Fruit fly (Drosophila melanogaster) whole organism, embryonic: ENCODE data around the gene CG15547.
A peak's percentile ranks its signal among the peaks of the same experiment; 100 is the strongest.

Source experiments
- BEAF-32 ChIP-seq: fragments of 200-800 bp; sonication (Bioruptor generic); optimal IDR thresholded peaks from 3 replicates; lab custom pipeline; 2017; ENCODE audit warnings: missing biosample characterization, missing genetic modification characterization, mild to moderate bottlenecking, moderate library complexity, missing genetic modification reagents
- Bgb ChIP-seq: fragments of 200-800 bp; sonication (Bioruptor generic); IDR thresholded peaks from 2 replicates; pipeline ENCODE4 v1.3.6; 2022; ENCODE audit warnings: missing biosample characterization, missing genetic modification characterization; ENCODE audit not compliant: partially characterized antibody
- Blimp-1 ChIP-seq: fragments of 200-800 bp; sonication (Bioruptor generic); optimal IDR thresholded peaks from 3 replicates; lab custom pipeline; 2018; ENCODE audit warnings: missing biosample characterization, missing genetic modification characterization, mild to moderate bottlenecking, moderate library complexity, missing genetic modification reagents
- Bteb2 ChIP-seq: fragments of 200-800 bp; sonication (Bioruptor generic); optimal IDR thresholded peaks from 2 replicates; lab custom pipeline; 2016; ENCODE audit warnings: missing biosample characterization, missing genetic modification characterization
- CG11247 ChIP-seq: fragments of 200-800 bp; sonication (Bioruptor generic); IDR thresholded peaks from 2 replicates; pipeline ENCODE4 v1.3.6; 2022; ENCODE audit warnings: missing biosample characterization, missing genetic modification characterization
- CG11456 ChIP-seq: fragments of 200-800 bp; sonication (Bioruptor generic); IDR thresholded peaks from 3 replicates; pipeline ENCODE4 v1.3.6; 2022; ENCODE audit warnings: missing biosample characterization, missing genetic modification characterization
- CG11504 ChIP-seq: fragments of 200-800 bp; sonication (Bioruptor generic); optimal IDR thresholded peaks from 3 replicates; lab custom pipeline; 2019; ENCODE audit warnings: missing biosample characterization, mild to moderate bottlenecking, missing genetic modification characterization, moderate library complexity
- CG11723 ChIP-seq: fragments of 200-800 bp; sonication (Bioruptor generic); optimal IDR thresholded peaks from 2 replicates; lab custom pipeline; 2017; ENCODE audit warnings: missing biosample characterization, mild to moderate bottlenecking, missing genetic modification characterization
- CG16779 ChIP-seq: fragments of 200-800 bp; sonication (Bioruptor generic); IDR thresholded peaks from 2 replicates; pipeline ENCODE4 v1.3.6; 2022; ENCODE audit warnings: missing biosample characterization, missing genetic modification characterization
- CG17912 ChIP-seq: fragments of 200-800 bp; sonication (Bioruptor generic); optimal IDR thresholded peaks from 2 replicates; lab custom pipeline; 2018; ENCODE audit warnings: missing biosample characterization, mild to moderate bottlenecking, missing genetic modification characterization
- CG1792 ChIP-seq: fragments of 200-800 bp; sonication (Bioruptor generic); optimal IDR thresholded peaks from 2 replicates; lab custom pipeline; 2016; ENCODE audit warnings: missing biosample characterization, missing genetic modification characterization
- CG30020 ChIP-seq: fragments of 200-800 bp; optimal IDR thresholded peaks from 2 replicates; lab custom pipeline; 2019; ENCODE audit warnings: missing biosample characterization, mild to moderate bottlenecking, missing genetic modification characterization, moderate library complexity
- CG6765 ChIP-seq: fragments of 200-800 bp; sonication (Bioruptor generic); optimal IDR thresholded peaks from 3 replicates; lab custom pipeline; 2017; ENCODE audit warnings: missing biosample characterization, mild to moderate bottlenecking, missing genetic modification characterization
- CG8281 ChIP-seq: fragments of 200-800 bp; sonication (Bioruptor generic); optimal IDR thresholded peaks from 2 replicates; lab custom pipeline; 2018; ENCODE audit warnings: missing biosample characterization, mild to moderate bottlenecking, missing genetic modification characterization, moderate library complexity
- CG8388 ChIP-seq: fragments of 200-800 bp; sonication (Bioruptor generic); optimal IDR thresholded peaks from 2 replicates; lab custom pipeline; 2019; ENCODE audit warnings: missing biosample characterization, mild to moderate bottlenecking, missing genetic modification characterization, moderate library complexity
- CG8478 ChIP-seq: fragments of >200 bp; optimal IDR thresholded peaks from 2 replicates; lab custom pipeline; 2018
- CG8765 ChIP-seq: fragments of 200-800 bp; sonication (Bioruptor generic); IDR thresholded peaks from 2 replicates; pipeline ENCODE4 v1.3.6; 2022; ENCODE audit warnings: missing biosample characterization, missing genetic modification characterization
- CG9876 ChIP-seq: fragments of 200-800 bp; sonication (Bioruptor generic); optimal IDR thresholded peaks from 2 replicates; lab custom pipeline; 2016; ENCODE audit warnings: missing biosample characterization, missing genetic modification characterization
- CTCF ChIP-seq: fragments of 200-800 bp; sonication (Bioruptor generic); optimal IDR thresholded peaks from 2 replicates; lab custom pipeline; 2017; ENCODE audit warnings: missing biosample characterization, mild to moderate bottlenecking, missing genetic modification characterization, moderate library complexity
- Gsc ChIP-seq: fragments of 200-800 bp; sonication (Bioruptor generic); IDR thresholded peaks from 2 replicates; pipeline ENCODE4 v1.3.6; 2022; ENCODE audit warnings: missing biosample characterization, missing genetic modification characterization
- Kr ChIP-seq: fragments of 200-800 bp; sonication (Bioruptor generic); optimal IDR thresholded peaks from 2 replicates; lab custom pipeline; 2017; ENCODE audit warnings: missing biosample characterization, mild to moderate bottlenecking, missing genetic modification characterization
- MESR4 ChIP-seq: fragments of 200-800 bp; sonication (Bioruptor generic); optimal IDR thresholded peaks from 2 replicates; lab custom pipeline; 2018; ENCODE audit warnings: missing biosample characterization, mild to moderate bottlenecking, missing genetic modification characterization, moderate library complexity
- Med ChIP-seq: fragments of 200-800 bp; sonication (Bioruptor generic); peaks from one replicate; lab custom pipeline; 2016; ENCODE audit warnings: missing biosample characterization, missing genetic modification characterization, mild to moderate bottlenecking, inconsistent platforms, moderate library complexity
- Mrtf ChIP-seq: fragments of 200-800 bp; sonication (Bioruptor generic); IDR thresholded peaks from 3 replicates; pipeline ENCODE4 v1.3.6; 2022; ENCODE audit warnings: missing biosample characterization, missing genetic modification characterization
- Sox100B ChIP-seq: fragments of 200-800 bp; sonication (Bioruptor generic); optimal IDR thresholded peaks from 3 replicates; lab custom pipeline; 2018; ENCODE audit warnings: missing biosample characterization, mild to moderate bottlenecking, missing genetic modification characterization
- bab2 ChIP-seq: fragments of 200-800 bp; sonication (Bioruptor generic); optimal IDR thresholded peaks from 2 replicates; lab custom pipeline; 2016; ENCODE audit warnings: missing biosample characterization, missing genetic modification characterization
- btn ChIP-seq: fragments of 200-800 bp; sonication (Bioruptor generic); optimal IDR thresholded peaks from 2 replicates; lab custom pipeline; 2016; ENCODE audit warnings: missing biosample characterization, missing genetic modification characterization
- caup ChIP-seq: fragments of 200-800 bp; sonication (Bioruptor generic); optimal IDR thresholded peaks from 3 replicates; lab custom pipeline; 2017; ENCODE audit warnings: missing biosample characterization, mild to moderate bottlenecking, missing genetic modification characterization, moderate library complexity; ENCODE audit not compliant: severe bottlenecking
- cwo ChIP-seq: fragments of 200-800 bp; sonication (Bioruptor generic); optimal IDR thresholded peaks from 3 replicates; lab custom pipeline; 2017; ENCODE audit warnings: missing biosample characterization, missing genetic modification characterization, mild to moderate bottlenecking, moderate library complexity, missing genetic modification reagents
- dpn ChIP-seq, 2 experiments: fragments of 200-800 bp; sonication (Bioruptor generic); optimal IDR thresholded peaks; 3 replicates each; lab custom pipeline; 2016; ENCODE audit warnings: missing biosample characterization in 2 of 2, missing genetic modification characterization in 2 of 2
- dysf ChIP-seq: fragments of 200-800 bp; sonication (Bioruptor generic); IDR thresholded peaks from 3 replicates; pipeline ENCODE4 v1.3.6; 2022; ENCODE audit warnings: missing biosample characterization, missing genetic modification characterization
- ham ChIP-seq: fragments of 200-800 bp; sonication (Bioruptor generic); IDR thresholded peaks from 2 replicates; pipeline ENCODE4 v1.3.6; 2022; ENCODE audit warnings: missing biosample characterization, missing genetic modification characterization
- lab ChIP-seq: fragments of 200-800 bp; sonication (Bioruptor generic); optimal IDR thresholded peaks from 3 replicates; lab custom pipeline; 2017; ENCODE audit warnings: missing biosample characterization, missing genetic modification characterization, mild to moderate bottlenecking, moderate library complexity, missing genetic modification reagents
- lmd ChIP-seq: fragments of 200-800 bp; sonication (Bioruptor generic); IDR thresholded peaks from 2 replicates; pipeline ENCODE4 v1.3.6; 2022; ENCODE audit warnings: missing biosample characterization, missing genetic modification characterization
- nau ChIP-seq: fragments of 200-800 bp; sonication (Bioruptor generic); optimal IDR thresholded peaks from 3 replicates; lab custom pipeline; 2017; ENCODE audit warnings: missing biosample characterization, mild to moderate bottlenecking, missing genetic modification characterization, missing genetic modification reagents
- peb ChIP-seq: fragments of 200-800 bp; sonication (Bioruptor generic); IDR thresholded peaks from 2 replicates; pipeline ENCODE4 v1.3.6; 2022; ENCODE audit warnings: missing biosample characterization, missing genetic modification characterization
- pho ChIP-seq: fragments of 200-800 bp; sonication (Bioruptor generic); optimal IDR thresholded peaks from 2 replicates; lab custom pipeline; 2016; ENCODE audit warnings: missing biosample characterization, missing genetic modification characterization
- phol ChIP-seq: fragments of 200-800 bp; sonication (Bioruptor generic); optimal IDR thresholded peaks from 3 replicates; lab custom pipeline; 2018; ENCODE audit warnings: missing biosample characterization, mild to moderate bottlenecking, missing genetic modification characterization, moderate library complexity
- ro ChIP-seq: fragments of 200-800 bp; sonication (Bioruptor generic); IDR thresholded peaks from 2 replicates; pipeline ENCODE4 v1.3.6; 2022; ENCODE audit warnings: missing biosample characterization, missing genetic modification characterization
- sc ChIP-seq, 3 experiments: fragments of >200 bp in 2 of 3; fragments of 200-800 bp in 1 of 3; sonication (Bioruptor generic) in 1 of 3; optimal IDR thresholded peaks; 2 replicates in 2 of 3; 3 replicates in 1 of 3; lab custom pipeline; 2017; ENCODE audit warnings: mild to moderate bottlenecking in 1 of 3, missing biosample characterization in 1 of 3, missing genetic modification characterization in 1 of 3, missing genetic modification reagents in 1 of 3
- sens ChIP-seq: fragments of 200-800 bp; sonication (Bioruptor generic); peaks from one replicate; lab custom pipeline; 2016; ENCODE audit warnings: missing biosample characterization, missing genetic modification characterization
- slbo ChIP-seq: fragments of 200-800 bp; sonication (Bioruptor generic); IDR thresholded peaks from 2 replicates; pipeline ENCODE4 v1.3.6; 2022; ENCODE audit warnings: missing biosample characterization, missing genetic modification characterization
- slou ChIP-seq: fragments of 200-800 bp; sonication (Bioruptor generic); optimal IDR thresholded peaks from 3 replicates; lab custom pipeline; 2016; ENCODE audit warnings: missing biosample characterization, missing genetic modification characterization
- sr ChIP-seq: fragments of 200-800 bp; sonication (Bioruptor generic); IDR thresholded peaks from 3 replicates; pipeline ENCODE4 v1.3.6; 2022; ENCODE audit warnings: missing biosample characterization, missing genetic modification characterization
- tgo ChIP-seq: fragments of 200-800 bp; sonication (Bioruptor generic); IDR thresholded peaks from 3 replicates; pipeline ENCODE4 v1.3.6; 2022; ENCODE audit warnings: missing biosample characterization, missing genetic modification characterization
- usp ChIP-seq: fragments of >200 bp; optimal IDR thresholded peaks from 2 replicates; lab custom pipeline; 2017; ENCODE audit warnings: missing biosample characterization, missing genetic modification characterization
- vvl ChIP-seq: fragments of 200-800 bp; sonication (Bioruptor generic); IDR thresholded peaks from 2 replicates; pipeline ENCODE4 v1.3.6; 2022; ENCODE audit warnings: missing biosample characterization, missing genetic modification characterization

Gene CG15547

dm6 chr3R:30874679-30875078 is 8.6 kb downstream of the CG15547 start (continued):
- peak; percentile 15 for TF ChIP-seq CG8388 (GFP tag; lab: Kevin White, UChicago)
- TF ChIP-seq lab (GFP tag; lab: Kevin White, UChicago) = peak; percentile 7
- TF ChIP-seq phol (tag; lab: Kevin White, UChicago) = peak; percentile 19
- TF ChIP-seq sr (GFP tag; lab: Robert Waterston, UW) = peak; percentile 95
- TF ChIP-seq dysf (GFP tag; lab: Robert Waterston, UW) = peak; percentile 34; the same call in 1 of the 3 replicates
- TF ChIP-seq sc (optimal IDR thresholded peaks at IDR 0.05; lab: Kevin White, UChicago) = no peak
- no peak for TF ChIP-seq sc (GFP tag; optimal IDR thresholded peaks at IDR 0.05; lab: Kevin White, UChicago)
- TF ChIP-seq Sox100B = no peak
- TF ChIP-seq pho (GFP tag; lab: Kevin White, UChicago) = no peak
- TF ChIP-seq CG8281 = no peak

dm6 chr3R:30872301-30873044 is 10.8 kb downstream of the CG15547 start, which contains the start of gene CG15545:
Gene CG15545 (minus strand): TSS chr3R:30872351.
- TF ChIP-seq caup (GFP tag; lab: Kevin White, UChicago) (no peak), CG11456 (GFP tag; lab: Robert Waterston, UW) (no peak), CG1792 (GFP tag; lab: Kevin White, UChicago) (no peak), cwo (GFP tag; lab: Kevin White, UChicago) (no peak), Mrtf (GFP tag; lab: Robert Waterston, UW) (0 out of 3 replicates have a peak, but pooled peaks have one; percentile 9), Kr (GFP tag; lab: Kevin White, UChicago) (no peak), slou (GFP tag; lab: Kevin White, UChicago) (no peak), nau (GFP tag; lab: Kevin White, UChicago) (no peak), sens (GFP tag; lab: Kevin White, UChicago) (peak; percentile 60), CG17912 (GFP tag; lab: Kevin White, UChicago) (no peak), CG16779 (GFP tag; lab: Robert Waterston, UW) (no peak), Blimp-1 (GFP tag; lab: Kevin White, UChicago) (peak; percentile 21), ham (GFP tag; lab: Robert Waterston, UW) (no peak)

dm6 chr3R:30870317-30870878 is 12.9 kb downstream of the CG15547 start:
- TF ChIP-seq CG11247 (GFP tag; lab: Robert Waterston, UW) (no peak), MESR4 (GFP tag; lab: Kevin White, UChicago) (no peak), CG30020 (tag; lab: Kevin White, UChicago) (no peak), ro (GFP tag; lab: Robert Waterston, UW) (no peak), slbo (GFP tag; lab: Robert Waterston, UW) (peak; percentile 8; the same call in 1 of the 2 replicates), vvl (GFP tag; lab: Robert Waterston, UW) (peak; percentile 20; the same call in 1 of the 2 replicates), Gsc (GFP tag; lab: Robert Waterston, UW) (no peak), dpn (GFP tag; optimal IDR thresholded peaks at IDR 0.05; lab: Kevin White, UChicago) (peak in 1 of 2 experiments; percentile 3), CTCF (GFP tag; lab: Kevin White, UChicago) (peak; percentile 94), BEAF-32 (GFP tag; lab: Kevin White, UChicago) (no peak), CG8765 (GFP tag; lab: Robert Waterston, UW) (no peak), CG11504 (tag; lab: Kevin White, UChicago) (peak; percentile 43), Bteb2 (no peak), bab2 (no peak), lmd (GFP tag; lab: Robert Waterston, UW) (no peak), usp (GFP tag; lab: Kevin White, UChicago) (no peak), CG9876 (GFP tag; lab: Kevin White, UChicago) (no peak), CG6765 (no peak), Med (GFP tag; lab: Kevin White, UChicago) (peak; percentile 73), CG8478 (lab: Kevin White, UChicago) (no peak), Mrtf (GFP tag; lab: Robert Waterston, UW) (no peak), btn (no peak), Bgb (peak; percentile 24; the same call in 1 of the 2 replicates), tgo (no peak), peb (GFP tag; lab: Robert Waterston, UW) (no peak), CG11723 (GFP tag; lab: Kevin White, UChicago) (no peak)
